Worm (Caenorhabditis elegans): Measurements from ENCODE around the gene cup-14.

The cup-14 gene

ce11 chrII:13872191-13872889, at the start of gene cup-14, which contains the start of gene ndub-8:
cup-14 (minus strand) TSS chrII:13872241.
ndub-8 (plus strand) TSS chrII:13872869.
- peak; percentile 89 for TF ChIP-seq W03F9.2 (tag; optimal IDR thresholded peaks at IDR 0.05)
- no peak for TF ChIP-seq dao-5 (tag; optimal IDR thresholded peaks at IDR 0.05)

- TF ChIP-seq dao-5 (tag; optimal IDR thresholded peaks at IDR 0.05) = no peak
- no peak for TF ChIP-seq W03F9.2 (tag; optimal IDR thresholded peaks at IDR 0.05)
- no peak for TF ChIP-seq him-1 (tag; optimal IDR thresholded peaks at IDR 0.05)
Observed at ce11 chrII:13919100-13919499, 47.1 kb upstream of the cup-14 start.

ce11 chrII:13916040-13916439, 44.0 kb upstream of the cup-14 start, which contains the start of gene mltn-3:
mltn-3 (plus strand) TSS chrII:13916340.
- TF ChIP-seq him-1 (tag; optimal IDR thresholded peaks at IDR 0.05) (no peak), W03F9.2 (tag; optimal IDR thresholded peaks at IDR 0.05) (no peak), dao-5 (tag; optimal IDR thresholded peaks at IDR 0.05) (no peak)

ce11 chrII:13908592-13908991, 36.6 kb upstream of the cup-14 start, which contains the start of gene citk-1:
citk-1 (plus strand) TSS chrII:13908914.
- TF ChIP-seq W03F9.2 (tag; optimal IDR thresholded peaks at IDR 0.05) = no peak
- TF ChIP-seq him-1 (tag; optimal IDR thresholded peaks at IDR 0.05) = peak; percentile 43

- TF ChIP-seq dao-5 (tag; optimal IDR thresholded peaks at IDR 0.05) = no peak
- TF ChIP-seq W03F9.2 (tag; optimal IDR thresholded peaks at IDR 0.05) = no peak
- TF ChIP-seq him-1 (tag; optimal IDR thresholded peaks at IDR 0.05) = no peak
Observed at ce11 chrII:13907615-13908014, 35.6 kb upstream of the cup-14 start.

- no peak for TF ChIP-seq dao-5 (tag; optimal IDR thresholded peaks at IDR 0.05)
- TF ChIP-seq W03F9.2 (tag; optimal IDR thresholded peaks at IDR 0.05) = no peak
- TF ChIP-seq him-1 (tag; optimal IDR thresholded peaks at IDR 0.05) = no peak
Observed at ce11 chrII:13903482-13903881, 31.4 kb upstream of the cup-14 start.

ce11 chrII:13902014-13902413, 30.0 kb upstream of the cup-14 start, which contains the start of gene W02B8.1:
W02B8.1 (minus strand) TSS chrII:13902114.
- TF ChIP-seq W03F9.2 (tag; optimal IDR thresholded peaks at IDR 0.05) (no peak), him-1 (tag; optimal IDR thresholded peaks at IDR 0.05) (no peak), dao-5 (tag; optimal IDR thresholded peaks at IDR 0.05) (no peak)

ce11 chrII:13899777-13900176, 27.7 kb upstream of the cup-14 start:
- TF ChIP-seq dao-5 (tag; optimal IDR thresholded peaks at IDR 0.05) = no peak
- no peak for TF ChIP-seq W03F9.2 (tag; optimal IDR thresholded peaks at IDR 0.05)
- TF ChIP-seq him-1 (tag; optimal IDR thresholded peaks at IDR 0.05) = no peak

ce11 chrII:13896279-13896774, 24.3 kb upstream of the cup-14 start:
- TF ChIP-seq him-1 (tag; optimal IDR thresholded peaks at IDR 0.05) (no peak), W03F9.2 (tag; optimal IDR thresholded peaks at IDR 0.05) (no peak), dao-5 (tag; optimal IDR thresholded peaks at IDR 0.05) (no peak)

- TF ChIP-seq dao-5 (tag; optimal IDR thresholded peaks at IDR 0.05) = no peak
- peak; percentile 51 for TF ChIP-seq W03F9.2 (tag; optimal IDR thresholded peaks at IDR 0.05)
- TF ChIP-seq him-1 (tag; optimal IDR thresholded peaks at IDR 0.05) = no peak
Observed at ce11 chrII:13888278-13888677, 16.2 kb upstream of the cup-14 start, which contains the start of gene mcd-1. mcd-1 (plus strand) TSS chrII:13888544.

- TF ChIP-seq dao-5 (tag; optimal IDR thresholded peaks at IDR 0.05) (no peak), him-1 (tag; optimal IDR thresholded peaks at IDR 0.05) (no peak), W03F9.2 (tag; optimal IDR thresholded peaks at IDR 0.05) (no peak)
Observed at ce11 chrII:13886431-13886830, 14.4 kb upstream of the cup-14 start.

ce11 chrII:13882405-13882804, 10.4 kb upstream of the cup-14 start, which contains the start of gene hda-10:
hda-10 (plus strand) TSS chrII:13882705.
- TF ChIP-seq him-1 (tag; optimal IDR thresholded peaks at IDR 0.05) (no peak), dao-5 (tag; optimal IDR thresholded peaks at IDR 0.05) (no peak), W03F9.2 (tag; optimal IDR thresholded peaks at IDR 0.05) (no peak)

ce11 chrII:13879589-13879988, 7.5 kb upstream of the cup-14 start:
- TF ChIP-seq W03F9.2 (tag; optimal IDR thresholded peaks at IDR 0.05) = no peak
- TF ChIP-seq him-1 (tag; optimal IDR thresholded peaks at IDR 0.05) = no peak
- no peak for TF ChIP-seq dao-5 (tag; optimal IDR thresholded peaks at IDR 0.05)

ce11 chrII:13877994-13878393, 6.0 kb upstream of the cup-14 start:
- TF ChIP-seq W03F9.2 (tag; optimal IDR thresholded peaks at IDR 0.05) (no peak), dao-5 (tag; optimal IDR thresholded peaks at IDR 0.05) (no peak), him-1 (tag; optimal IDR thresholded peaks at IDR 0.05) (no peak)
